Fruit fly (Drosophila melanogaster) whole organism, embryonic: ENCODE measurements around the gene CG34348.

Experiments used
- ATbp ChIP-seq: fragments of 200-800 bp; sonication (Bioruptor generic); optimal IDR thresholded peaks from 2 replicates; lab custom pipeline; 2017; ENCODE audit warnings: missing biosample characterization, mild to moderate bottlenecking, missing genetic modification characterization, missing genetic modification reagents
- B-H2 ChIP-seq: fragments of 200-800 bp; sonication (Bioruptor generic); optimal IDR thresholded peaks from 2 replicates; lab custom pipeline; 2018; ENCODE audit warnings: missing biosample characterization, mild to moderate bottlenecking, missing genetic modification characterization
- Bdp1 ChIP-seq: fragments of 200-800 bp; sonication (Bioruptor generic); optimal IDR thresholded peaks from 3 replicates; lab custom pipeline; 2016; ENCODE audit warnings: missing biosample characterization, missing genetic modification characterization
- CG11504 ChIP-seq: fragments of 200-800 bp; sonication (Bioruptor generic); optimal IDR thresholded peaks from 3 replicates; lab custom pipeline; 2019; ENCODE audit warnings: missing biosample characterization, mild to moderate bottlenecking, missing genetic modification characterization, moderate library complexity
- CG11695 ChIP-seq: fragments of 200-800 bp; sonication (Bioruptor generic); IDR thresholded peaks from 3 replicates; pipeline ENCODE4 v1.3.6; 2022; ENCODE audit warnings: missing biosample characterization, missing genetic modification characterization
- CG13624 ChIP-seq: fragments of 200-800 bp; sonication (Bioruptor generic); optimal IDR thresholded peaks from 2 replicates; lab custom pipeline; 2016; ENCODE audit warnings: missing biosample characterization, missing genetic modification characterization
- CG13775 ChIP-seq: fragments of 200-800 bp; sonication (Bioruptor generic); optimal IDR thresholded peaks from 3 replicates; lab custom pipeline; 2017; ENCODE audit warnings: missing biosample characterization, mild to moderate bottlenecking, missing genetic modification characterization
- CG14667 ChIP-seq: fragments of 200-800 bp; sonication (Bioruptor generic); IDR thresholded peaks from 2 replicates; pipeline ENCODE4 v1.3.6; 2022; ENCODE audit warnings: missing biosample characterization, missing genetic modification characterization
- CG14860 ChIP-seq: fragments of 200-800 bp; sonication (Bioruptor generic); IDR thresholded peaks from 3 replicates; pipeline ENCODE4 v1.3.6; 2022; ENCODE audit warnings: missing biosample characterization, missing genetic modification characterization; ENCODE audit not compliant: partially characterized antibody
- CG1602 ChIP-seq: fragments of 200-800 bp; sonication (Bioruptor generic); optimal IDR thresholded peaks from 3 replicates; lab custom pipeline; 2016; ENCODE audit warnings: missing biosample characterization, missing genetic modification characterization
- CG17186 ChIP-seq: fragments of 200-800 bp; sonication (Bioruptor generic); optimal IDR thresholded peaks from 3 replicates; lab custom pipeline; 2017; ENCODE audit warnings: missing biosample characterization, missing genetic modification reagents, missing genetic modification characterization
- CG2678 ChIP-seq: fragments of 200-800 bp; sonication (Bioruptor generic); optimal IDR thresholded peaks from 3 replicates; lab custom pipeline; 2019; ENCODE audit warnings: missing biosample characterization, mild to moderate bottlenecking, missing genetic modification characterization, moderate library complexity
- CG31224 ChIP-seq: fragments of 200-800 bp; sonication (Bioruptor generic); IDR thresholded peaks from 2 replicates; pipeline ENCODE4 v1.3.6; 2022; ENCODE audit warnings: missing biosample characterization, missing genetic modification characterization
- CG4707 ChIP-seq: fragments of 200-800 bp; sonication (Bioruptor generic); optimal IDR thresholded peaks from 2 replicates; lab custom pipeline; 2018; ENCODE audit warnings: missing biosample characterization, mild to moderate bottlenecking, missing genetic modification characterization, moderate library complexity
- CG5180 ChIP-seq: fragments of 200-800 bp; sonication (Bioruptor generic); optimal IDR thresholded peaks from 3 replicates; lab custom pipeline; 2017; ENCODE audit warnings: missing biosample characterization, missing genetic modification characterization, mild to moderate bottlenecking, moderate library complexity, missing genetic modification reagents
- CG7963 ChIP-seq: fragments of 200-800 bp; sonication (Bioruptor generic); IDR thresholded peaks from 3 replicates; pipeline ENCODE4 v1.3.6; 2022; ENCODE audit warnings: missing biosample characterization, missing genetic modification characterization; ENCODE audit not compliant: partially characterized antibody
- CG7987 ChIP-seq: fragments of 200-800 bp; sonication (Bioruptor generic); optimal IDR thresholded peaks from 2 replicates; lab custom pipeline; 2018; ENCODE audit warnings: missing biosample characterization, mild to moderate bottlenecking, missing genetic modification characterization, moderate library complexity
- CG8944 ChIP-seq: fragments of 200-800 bp; sonication (Bioruptor generic); optimal IDR thresholded peaks from 3 replicates; lab custom pipeline; 2016; ENCODE audit warnings: missing biosample characterization, missing genetic modification characterization
- CG9817 ChIP-seq: fragments of 200-800 bp; sonication (Bioruptor generic); optimal IDR thresholded peaks from 2 replicates; lab custom pipeline; 2018; ENCODE audit warnings: missing biosample characterization, mild to moderate bottlenecking, missing genetic modification characterization, moderate library complexity
- CrebB ChIP-seq: fragments of 200-800 bp; sonication (Bioruptor generic); optimal IDR thresholded peaks from 3 replicates; lab custom pipeline; 2018; ENCODE audit warnings: missing biosample characterization, mild to moderate bottlenecking, missing genetic modification characterization
- Dref ChIP-seq: fragments of 200-800 bp; sonication (Bioruptor generic); IDR thresholded peaks from 2 replicates; pipeline ENCODE4 v1.3.6; 2022; ENCODE audit warnings: missing biosample characterization, missing genetic modification characterization
- Elba2 ChIP-seq: fragments of 200-800 bp; sonication (Bioruptor generic); optimal IDR thresholded peaks from 3 replicates; lab custom pipeline; 2016; ENCODE audit warnings: missing biosample characterization, missing genetic modification characterization
- Gug ChIP-seq: fragments of 200-800 bp; sonication (Bioruptor generic); IDR thresholded peaks from 4 replicates; pipeline ENCODE4 v1.3.6; 2022; ENCODE audit warnings: missing biosample characterization, missing genetic modification characterization
- HmgZ ChIP-seq: fragments of 200-800 bp; sonication (Bioruptor generic); optimal IDR thresholded peaks from 2 replicates; lab custom pipeline; 2018; ENCODE audit warnings: missing biosample characterization, mild to moderate bottlenecking, missing genetic modification characterization
- Kr ChIP-seq: fragments of 200-800 bp; sonication (Bioruptor generic); optimal IDR thresholded peaks from 2 replicates; lab custom pipeline; 2017; ENCODE audit warnings: missing biosample characterization, mild to moderate bottlenecking, missing genetic modification characterization
- Med ChIP-seq: fragments of 200-800 bp; sonication (Bioruptor generic); peaks from one replicate; lab custom pipeline; 2016; ENCODE audit warnings: missing biosample characterization, missing genetic modification characterization, mild to moderate bottlenecking, inconsistent platforms, moderate library complexity
- NFAT ChIP-seq: fragments of 200-800 bp; sonication (Bioruptor generic); IDR thresholded peaks from 2 replicates; pipeline ENCODE4 v1.3.6; 2022; ENCODE audit warnings: missing biosample characterization, missing genetic modification characterization
- Spps ChIP-seq: fragments of 200-800 bp; sonication (Bioruptor generic); optimal IDR thresholded peaks from 2 replicates; lab custom pipeline; 2018; ENCODE audit warnings: missing biosample characterization, mild to moderate bottlenecking, missing genetic modification characterization
- aop ChIP-seq: fragments of 200-800 bp; sonication (Bioruptor generic); IDR thresholded peaks from 2 replicates; pipeline ENCODE4 v1.3.6; 2022; ENCODE audit warnings: missing biosample characterization, missing genetic modification characterization
- da ChIP-seq: fragments of 200-800 bp; sonication (Bioruptor generic); optimal IDR thresholded peaks from 2 replicates; lab custom pipeline; 2016; ENCODE audit warnings: missing biosample characterization, missing genetic modification characterization
- dm ChIP-seq: fragments of 200-800 bp; sonication (Bioruptor generic); optimal IDR thresholded peaks from 3 replicates; lab custom pipeline; 2016; ENCODE audit warnings: missing biosample characterization, missing genetic modification characterization
- eve ChIP-seq, 2 experiments: fragments of >200 bp; optimal IDR thresholded peaks; 2 replicates each; lab custom pipeline; 2017; ENCODE audit warnings: missing biosample characterization in 2 of 2, missing genetic modification characterization in 2 of 2
- exex ChIP-seq: fragments of 200-800 bp; sonication (Bioruptor generic); optimal IDR thresholded peaks from 4 replicates; lab custom pipeline; 2018; ENCODE audit warnings: missing biosample characterization, mild to moderate bottlenecking, missing genetic modification characterization, moderate library complexity
- fd96Cb ChIP-seq: fragments of 200-800 bp; sonication (Bioruptor generic); optimal IDR thresholded peaks from 2 replicates; lab custom pipeline; 2018; ENCODE audit warnings: missing biosample characterization, mild to moderate bottlenecking, missing genetic modification characterization, moderate library complexity
- fru ChIP-seq: fragments of >200 bp; optimal IDR thresholded peaks from 2 replicates; lab custom pipeline; 2017
- gcm ChIP-seq: fragments of 200-800 bp; sonication (Bioruptor generic); optimal IDR thresholded peaks from 2 replicates; lab custom pipeline; 2019; ENCODE audit warnings: missing biosample characterization, mild to moderate bottlenecking, missing genetic modification characterization, moderate library complexity
- hth ChIP-seq: fragments of >200 bp; optimal IDR thresholded peaks from 2 replicates; lab custom pipeline; 2017; ENCODE audit warnings: inconsistent platforms
- jumu ChIP-seq: fragments of 200-800 bp; sonication (Bioruptor generic); optimal IDR thresholded peaks from 3 replicates; lab custom pipeline; 2016; ENCODE audit warnings: missing biosample characterization, missing genetic modification characterization
- kah ChIP-seq: fragments of 200-800 bp; sonication (Bioruptor generic); optimal IDR thresholded peaks from 2 replicates; lab custom pipeline; 2018; ENCODE audit warnings: missing biosample characterization, mild to moderate bottlenecking, missing genetic modification characterization
- kni ChIP-seq: fragments of 200-800 bp; sonication (Bioruptor generic); optimal IDR thresholded peaks from 3 replicates; lab custom pipeline; 2017; ENCODE audit warnings: mild to moderate bottlenecking, missing biosample characterization, missing genetic modification reagents, missing genetic modification characterization
- lilli ChIP-seq: fragments of 200-800 bp; sonication (Bioruptor generic); optimal IDR thresholded peaks from 3 replicates; lab custom pipeline; 2016; ENCODE audit warnings: missing biosample characterization, missing genetic modification characterization
- mam ChIP-seq: fragments of 200-800 bp; sonication (Bioruptor generic); optimal IDR thresholded peaks from 3 replicates; lab custom pipeline; 2016; ENCODE audit warnings: missing biosample characterization, missing genetic modification characterization
- mirr ChIP-seq: fragments of 200-800 bp; sonication (Bioruptor generic); optimal IDR thresholded peaks from 3 replicates; lab custom pipeline; 2018; ENCODE audit warnings: missing biosample characterization, mild to moderate bottlenecking, missing genetic modification characterization
- org-1 ChIP-seq: fragments of 200-800 bp; sonication (Bioruptor generic); optimal IDR thresholded peaks from 2 replicates; lab custom pipeline; 2017; ENCODE audit warnings: missing biosample characterization, missing genetic modification characterization
- peb ChIP-seq: fragments of 200-800 bp; sonication (Bioruptor generic); IDR thresholded peaks from 2 replicates; pipeline ENCODE4 v1.3.6; 2022; ENCODE audit warnings: missing biosample characterization, missing genetic modification characterization
- pum ChIP-seq: fragments of 200-800 bp; sonication (Bioruptor generic); optimal IDR thresholded peaks from 2 replicates; lab custom pipeline; 2016; ENCODE audit warnings: missing biosample characterization, missing genetic modification characterization
- row ChIP-seq: fragments of 200-800 bp; sonication (Bioruptor generic); IDR thresholded peaks from 3 replicates; pipeline ENCODE4 v1.3.6; 2022; ENCODE audit warnings: missing biosample characterization, missing genetic modification characterization
- slp2 ChIP-seq: fragments of 200-800 bp; sonication (Bioruptor generic); optimal IDR thresholded peaks from 2 replicates; lab custom pipeline; 2016; ENCODE audit warnings: missing biosample characterization, missing genetic modification characterization
- sr ChIP-seq: fragments of 200-800 bp; sonication (Bioruptor generic); IDR thresholded peaks from 3 replicates; pipeline ENCODE4 v1.3.6; 2022; ENCODE audit warnings: missing biosample characterization, missing genetic modification characterization
- stc ChIP-seq: fragments of 200-800 bp; sonication (Bioruptor generic); IDR thresholded peaks from 2 replicates; pipeline ENCODE4 v1.3.6; 2022; ENCODE audit warnings: missing biosample characterization, missing genetic modification characterization
- stwl ChIP-seq: fragments of 200-800 bp; sonication (Bioruptor generic); optimal IDR thresholded peaks from 3 replicates; lab custom pipeline; 2018; ENCODE audit warnings: missing biosample characterization, mild to moderate bottlenecking, missing genetic modification characterization, moderate library complexity
- zen2 ChIP-seq: fragments of 200-800 bp; sonication (Bioruptor generic); IDR thresholded peaks from 3 replicates; pipeline ENCODE4 v1.3.6; 2022; ENCODE audit warnings: missing biosample characterization, missing genetic modification characterization; ENCODE audit not compliant: partially characterized antibody

Gene CG34348

DNA sequence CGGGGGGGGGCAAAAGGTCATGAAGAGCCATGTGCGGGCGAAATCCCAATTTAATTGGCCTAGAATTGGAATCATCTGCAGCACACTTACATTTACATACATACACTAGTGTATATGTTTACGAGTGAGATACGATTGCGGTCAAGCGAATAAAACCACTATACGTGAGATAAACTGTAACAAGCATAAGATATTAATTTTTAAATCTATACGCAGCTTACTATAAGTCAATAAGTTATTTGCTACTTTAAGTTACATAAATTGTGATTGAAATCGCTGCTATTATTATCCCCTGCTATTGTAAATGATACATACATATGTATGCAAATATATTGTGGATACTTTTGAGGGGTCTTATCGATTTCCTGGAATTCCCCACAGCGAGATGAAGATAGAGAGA, 39.5 kb downstream of the CG34348 start (continued):
- TF ChIP-seq mam (GFP tag; lab: Kevin White, UChicago) (peak; percentile 50), HmgZ (tag; lab: Kevin White, UChicago) (peak; percentile 35), CG11695 (peak; percentile 53; the same call in 1 of the 3 replicates), Bdp1 (GFP tag; lab: Kevin White, UChicago) (no peak), sr (GFP tag; lab: Robert Waterston, UW) (peak; percentile 16; the same call in 1 of the 3 replicates), CrebB (tag; lab: Kevin White, UChicago) (peak; percentile 21), CG31224 (peak; percentile 45; the same call in 1 of the 2 replicates), CG5180 (no peak), kni (GFP tag; lab: Kevin White, UChicago) (no peak), CG14860 (no peak), CG11504 (tag; lab: Kevin White, UChicago) (peak; percentile 67), fru (lab: Kevin White, UChicago) (no peak), dm (no peak), stc (GFP tag; lab: Robert Waterston, UW) (no peak), CG17186 (GFP tag; lab: Kevin White, UChicago) (no peak), NFAT (GFP tag; lab: Robert Waterston, UW) (peak; percentile 42; the same call in 1 of the 2 replicates), CG9817 (tag; lab: Kevin White, UChicago) (peak; percentile 52), gcm (GFP tag; lab: Kevin White, UChicago) (no peak), Elba2 (no peak), da (GFP tag; lab: Kevin White, UChicago) (no peak), B-H2 (peak; percentile 62), stwl (no peak), eve (GFP tag; optimal IDR thresholded peaks at IDR 0.05; lab: Kevin White, UChicago) (no peak), kah (no peak), hth (lab: Kevin White, UChicago) (no peak), aop (GFP tag; lab: Robert Waterston, UW) (no peak), fd96Cb (tag; lab: Kevin White, UChicago) (peak; percentile 37), CG8944 (GFP tag; lab: Kevin White, UChicago) (no peak), org-1 (GFP tag; lab: Kevin White, UChicago) (peak; percentile 25), CG2678 (tag; lab: Kevin White, UChicago) (peak; percentile 72), row (GFP tag; lab: Robert Waterston, UW) (peak; percentile 79), peb (GFP tag; lab: Robert Waterston, UW) (peak; percentile 19; the same call in 1 of the 2 replicates), Gug (GFP tag; lab: Robert Waterston, UW) (no peak), mirr (GFP tag; lab: Kevin White, UChicago) (peak; percentile 28), zen2 (no peak), pum (peak; percentile 0), Spps (tag; lab: Kevin White, UChicago) (no peak), Dref (GFP tag; lab: Robert Waterston, UW) (no peak), lilli (peak; percentile 36), jumu (GFP tag; lab: Kevin White, UChicago) (no peak), exex (tag; lab: Kevin White, UChicago) (no peak), CG4707 (GFP tag; lab: Kevin White, UChicago) (no peak), CG13775 (GFP tag; lab: Kevin White, UChicago) (no peak), slp2 (no peak), ATbp (GFP tag; lab: Kevin White, UChicago) (peak; percentile 23), CG1602 (GFP tag; lab: Kevin White, UChicago) (no peak), CG13624 (peak; percentile 46), CG7987 (GFP tag; lab: Kevin White, UChicago) (no peak), CG7963 (no peak), Med (peak; percentile 80), CG14667 (GFP tag; lab: Robert Waterston, UW) (peak; percentile 29; the same call in 1 of the 2 replicates), Kr (GFP tag; lab: Kevin White, UChicago) (no peak)
